Fruit fly (Drosophila melanogaster) whole organism, embryonic: ENCODE results near the gene dpy.
A peak's percentile ranks its signal among the peaks of the same experiment; 100 is the strongest.

Source experiments
- CG10267 ChIP-seq: fragments of 200-800 bp; sonication (Bioruptor generic); optimal IDR thresholded peaks from 2 replicates; lab custom pipeline; 2018; ENCODE audit warnings: missing biosample characterization, mild to moderate bottlenecking, missing genetic modification characterization, moderate library complexity
- CG10462 ChIP-seq: fragments of 200-800 bp; sonication (Bioruptor generic); optimal IDR thresholded peaks from 2 replicates; lab custom pipeline; 2016; ENCODE audit warnings: missing biosample characterization, missing genetic modification characterization
- CG1233 ChIP-seq: fragments of 200-800 bp; sonication (Bioruptor generic); optimal IDR thresholded peaks from 4 replicates; lab custom pipeline; 2018; ENCODE audit warnings: missing biosample characterization, mild to moderate bottlenecking, missing genetic modification characterization
- CG14014 ChIP-seq: fragments of 200-800 bp; sonication (Bioruptor generic); IDR thresholded peaks from 2 replicates; pipeline ENCODE4 v1.3.6; 2022; ENCODE audit warnings: missing biosample characterization, missing genetic modification characterization
- CG14050 ChIP-seq: fragments of 200-800 bp; sonication (Bioruptor generic); IDR thresholded peaks from 3 replicates; pipeline ENCODE4 v1.3.6; 2022; ENCODE audit warnings: missing biosample characterization, missing genetic modification characterization
- CG15011 ChIP-seq: fragments of 200-800 bp; sonication (Bioruptor generic); optimal IDR thresholded peaks from 3 replicates; lab custom pipeline; 2018; ENCODE audit warnings: missing biosample characterization, mild to moderate bottlenecking, missing genetic modification characterization
- CG15514 ChIP-seq: fragments of 200-800 bp; sonication (Bioruptor generic); optimal IDR thresholded peaks from 3 replicates; lab custom pipeline; 2017; ENCODE audit warnings: missing biosample characterization, missing genetic modification characterization, mild to moderate bottlenecking, moderate library complexity, missing genetic modification reagents
- CG1602 ChIP-seq: fragments of 200-800 bp; sonication (Bioruptor generic); optimal IDR thresholded peaks from 3 replicates; lab custom pipeline; 2016; ENCODE audit warnings: missing biosample characterization, missing genetic modification characterization
- CG17359 ChIP-seq: fragments of 200-800 bp; sonication (Bioruptor generic); optimal IDR thresholded peaks from 3 replicates; lab custom pipeline; 2018; ENCODE audit warnings: missing biosample characterization, mild to moderate bottlenecking, missing genetic modification characterization, moderate library complexity
- CG17385 ChIP-seq: fragments of 200-800 bp; sonication (Bioruptor generic); optimal IDR thresholded peaks from 3 replicates; lab custom pipeline; 2018; ENCODE audit warnings: missing biosample characterization, mild to moderate bottlenecking, missing genetic modification characterization
- CG1832 ChIP-seq: fragments of 200-800 bp; sonication (Bioruptor generic); optimal IDR thresholded peaks from 2 replicates; lab custom pipeline; 2017; ENCODE audit warnings: missing biosample characterization, mild to moderate bottlenecking, missing genetic modification characterization, inconsistent platforms
- CG2116 ChIP-seq: fragments of 200-800 bp; sonication (Bioruptor generic); optimal IDR thresholded peaks from 3 replicates; lab custom pipeline; 2018; ENCODE audit warnings: missing biosample characterization, mild to moderate bottlenecking, missing genetic modification characterization
- CG30403 ChIP-seq: fragments of 200-800 bp; sonication (Bioruptor generic); optimal IDR thresholded peaks from 3 replicates; lab custom pipeline; 2016; ENCODE audit warnings: missing biosample characterization, missing genetic modification characterization
- CG32767 ChIP-seq: fragments of 200-800 bp; sonication (Bioruptor generic); IDR thresholded peaks from 2 replicates; pipeline ENCODE4 v1.3.6; 2022; ENCODE audit warnings: missing biosample characterization, missing genetic modification characterization
- CG3281 ChIP-seq: fragments of 200-800 bp; sonication (Bioruptor generic); optimal IDR thresholded peaks from 3 replicates; lab custom pipeline; 2017; ENCODE audit warnings: missing biosample characterization, mild to moderate bottlenecking, missing genetic modification characterization
- CG34422 ChIP-seq: fragments of 200-800 bp; sonication (Bioruptor generic); IDR thresholded peaks from 3 replicates; pipeline ENCODE4 v1.3.6; 2022; ENCODE audit warnings: missing biosample characterization, missing genetic modification characterization
- CG3838 ChIP-seq: fragments of 200-800 bp; sonication (Bioruptor generic); optimal IDR thresholded peaks from 3 replicates; lab custom pipeline; 2016; ENCODE audit warnings: missing biosample characterization, missing genetic modification characterization
- CG6272 ChIP-seq: fragments of 200-800 bp; sonication (Bioruptor generic); IDR thresholded peaks from 2 replicates; pipeline ENCODE4 v1.3.6; 2022; ENCODE audit warnings: missing biosample characterization, missing genetic modification characterization
- CG6791 ChIP-seq: fragments of 200-800 bp; sonication (Bioruptor generic); IDR thresholded peaks from 3 replicates; pipeline ENCODE4 v1.3.6; 2022; ENCODE audit warnings: missing biosample characterization, missing genetic modification characterization; ENCODE audit not compliant: partially characterized antibody
- CG8281 ChIP-seq: fragments of 200-800 bp; sonication (Bioruptor generic); optimal IDR thresholded peaks from 2 replicates; lab custom pipeline; 2018; ENCODE audit warnings: missing biosample characterization, mild to moderate bottlenecking, missing genetic modification characterization, moderate library complexity
- CG8359 ChIP-seq: fragments of 200-800 bp; sonication (Bioruptor generic); optimal IDR thresholded peaks from 2 replicates; lab custom pipeline; 2017; ENCODE audit warnings: missing biosample characterization, mild to moderate bottlenecking, missing genetic modification characterization, borderline replicate concordance
- CG9797 ChIP-seq: fragments of 200-800 bp; sonication (Bioruptor generic); optimal IDR thresholded peaks from 3 replicates; lab custom pipeline; 2018; ENCODE audit warnings: missing biosample characterization, mild to moderate bottlenecking, missing genetic modification characterization
- CkIIα-i1 ChIP-seq: fragments of 200-800 bp; sonication (Bioruptor generic); IDR thresholded peaks from 2 replicates; pipeline ENCODE4 v1.3.6; 2022; ENCODE audit warnings: missing biosample characterization, missing genetic modification characterization
- D19A ChIP-seq: fragments of 200-800 bp; optimal IDR thresholded peaks from 3 replicates; lab custom pipeline; 2019; ENCODE audit warnings: missing biosample characterization, mild to moderate bottlenecking, missing genetic modification characterization, moderate library complexity
- Dip3 ChIP-seq: fragments of 200-800 bp; sonication (Bioruptor generic); optimal IDR thresholded peaks from 3 replicates; lab custom pipeline; 2016; ENCODE audit warnings: missing biosample characterization, missing genetic modification characterization
- Fer1 ChIP-seq: fragments of 200-800 bp; sonication (Bioruptor generic); optimal IDR thresholded peaks from 2 replicates; lab custom pipeline; 2017; ENCODE audit warnings: missing biosample characterization, mild to moderate bottlenecking, missing genetic modification characterization
- Gug ChIP-seq: fragments of 200-800 bp; sonication (Bioruptor generic); IDR thresholded peaks from 4 replicates; pipeline ENCODE4 v1.3.6; 2022; ENCODE audit warnings: missing biosample characterization, missing genetic modification characterization
- Hey ChIP-seq: fragments of 200-800 bp; sonication (Bioruptor generic); optimal IDR thresholded peaks from 3 replicates; lab custom pipeline; 2018; ENCODE audit warnings: missing biosample characterization, mild to moderate bottlenecking, missing genetic modification characterization
- Nf-YB ChIP-seq: fragments of 200-800 bp; sonication (Bioruptor generic); optimal IDR thresholded peaks from 3 replicates; lab custom pipeline; 2019; ENCODE audit warnings: missing biosample characterization, mild to moderate bottlenecking, missing genetic modification characterization, moderate library complexity
- Opbp ChIP-seq: fragments of 200-800 bp; sonication (Bioruptor generic); IDR thresholded peaks from 3 replicates; pipeline ENCODE4 v1.3.6; 2022; ENCODE audit warnings: missing biosample characterization, missing genetic modification characterization; ENCODE audit not compliant: partially characterized antibody
- ac ChIP-seq: fragments of 200-800 bp; sonication (Bioruptor generic); optimal IDR thresholded peaks from 3 replicates; lab custom pipeline; 2017; ENCODE audit warnings: missing biosample characterization, mild to moderate bottlenecking, missing genetic modification characterization
- cg ChIP-seq: fragments of 200-800 bp; sonication (Bioruptor generic); optimal IDR thresholded peaks from 3 replicates; lab custom pipeline; 2019; ENCODE audit warnings: missing biosample characterization, mild to moderate bottlenecking, missing genetic modification characterization, moderate library complexity
- cwo ChIP-seq: fragments of 200-800 bp; sonication (Bioruptor generic); optimal IDR thresholded peaks from 3 replicates; lab custom pipeline; 2017; ENCODE audit warnings: missing biosample characterization, missing genetic modification characterization, mild to moderate bottlenecking, moderate library complexity, missing genetic modification reagents
- danr ChIP-seq: fragments of 200-800 bp; sonication (Bioruptor generic); IDR thresholded peaks from 2 replicates; pipeline ENCODE4 v1.3.6; 2022; ENCODE audit warnings: missing biosample characterization, missing genetic modification characterization
- dpn ChIP-seq, 2 experiments: fragments of 200-800 bp; sonication (Bioruptor generic); optimal IDR thresholded peaks; 3 replicates each; lab custom pipeline; 2016; ENCODE audit warnings: missing biosample characterization in 2 of 2, missing genetic modification characterization in 2 of 2
- ems ChIP-seq: fragments of 200-800 bp; sonication (Bioruptor generic); optimal IDR thresholded peaks from 3 replicates; lab custom pipeline; 2016; ENCODE audit warnings: missing biosample characterization, missing genetic modification characterization
- grau ChIP-seq: fragments of 200-800 bp; optimal IDR thresholded peaks from 3 replicates; lab custom pipeline; 2019; ENCODE audit warnings: missing biosample characterization, mild to moderate bottlenecking, missing genetic modification characterization, moderate library complexity
- kni ChIP-seq: fragments of 200-800 bp; sonication (Bioruptor generic); optimal IDR thresholded peaks from 3 replicates; lab custom pipeline; 2017; ENCODE audit warnings: mild to moderate bottlenecking, missing biosample characterization, missing genetic modification reagents, missing genetic modification characterization
- mirr ChIP-seq: fragments of 200-800 bp; sonication (Bioruptor generic); optimal IDR thresholded peaks from 3 replicates; lab custom pipeline; 2018; ENCODE audit warnings: missing biosample characterization, mild to moderate bottlenecking, missing genetic modification characterization
- org-1 ChIP-seq: fragments of 200-800 bp; sonication (Bioruptor generic); optimal IDR thresholded peaks from 2 replicates; lab custom pipeline; 2017; ENCODE audit warnings: missing biosample characterization, missing genetic modification characterization
- pan ChIP-seq, 4 experiments: fragments of >200 bp in 3 of 4; fragments of 200-800 bp in 1 of 4; sonication (Bioruptor generic) in 1 of 4; optimal IDR thresholded peaks in 3 of 4; IDR thresholded peaks in 1 of 4; 2 replicates each; pipeline versions ENCODE4 v1.3.6 to Lab custom; 2017 to 2022; ENCODE audit warnings: missing biosample characterization in 2 of 4, missing genetic modification characterization in 2 of 4, mixed read lengths in 1 of 4
- phol ChIP-seq: fragments of 200-800 bp; sonication (Bioruptor generic); optimal IDR thresholded peaks from 3 replicates; lab custom pipeline; 2018; ENCODE audit warnings: missing biosample characterization, mild to moderate bottlenecking, missing genetic modification characterization, moderate library complexity
- schlank ChIP-seq: fragments of 200-800 bp; sonication (Bioruptor generic); optimal IDR thresholded peaks from 2 replicates; lab custom pipeline; 2018; ENCODE audit warnings: missing biosample characterization, mild to moderate bottlenecking, missing genetic modification characterization
- sim ChIP-seq: fragments of 200-800 bp; sonication (Bioruptor generic); IDR thresholded peaks from 2 replicates; pipeline ENCODE4 v1.3.6; 2022; ENCODE audit warnings: missing biosample characterization, missing genetic modification characterization
- sima ChIP-seq: fragments of 200-800 bp; sonication (Bioruptor generic); optimal IDR thresholded peaks from 2 replicates; lab custom pipeline; 2016; ENCODE audit warnings: missing biosample characterization, missing genetic modification characterization
- sr ChIP-seq: fragments of 200-800 bp; sonication (Bioruptor generic); IDR thresholded peaks from 3 replicates; pipeline ENCODE4 v1.3.6; 2022; ENCODE audit warnings: missing biosample characterization, missing genetic modification characterization
- tap ChIP-seq: fragments of 200-800 bp; optimal IDR thresholded peaks from 3 replicates; lab custom pipeline; 2019; ENCODE audit warnings: missing biosample characterization, mild to moderate bottlenecking, missing genetic modification characterization, moderate library complexity
- vvl ChIP-seq: fragments of 200-800 bp; sonication (Bioruptor generic); IDR thresholded peaks from 2 replicates; pipeline ENCODE4 v1.3.6; 2022; ENCODE audit warnings: missing biosample characterization, missing genetic modification characterization

Gene dpy

dm6 chr2L:4440881-4441737 is 173.0 kb downstream of the dpy start, which contains the start of gene CG15431 (continued):
- TF ChIP-seq CG10462 (GFP tag; lab: Kevin White, UChicago) (no peak), CG9797 (GFP tag; lab: Kevin White, UChicago) (no peak), CG15011 (no peak), tap (tag; lab: Kevin White, UChicago) (peak; percentile 24), CG17385 (GFP tag; lab: Kevin White, UChicago) (peak; percentile 31), vvl (peak; percentile 76), Opbp (GFP tag; lab: Robert Waterston, UW) (no peak), Fer1 (GFP tag; lab: Kevin White, UChicago) (peak; percentile 67), CG32767 (GFP tag; lab: Robert Waterston, UW) (peak; percentile 58), Hey (tag; lab: Kevin White, UChicago) (no peak), CG10267 (tag; lab: Kevin White, UChicago) (peak; percentile 37), CG1233 (peak; percentile 30), CG1832 (no peak), Dip3 (GFP tag; lab: Kevin White, UChicago) (no peak), dpn (GFP tag; optimal IDR thresholded peaks at IDR 0.05; lab: Kevin White, UChicago) (peak; percentile 47), mirr (no peak), schlank (no peak), Gug (peak; percentile 33; the same call in 1 of the 4 replicates), Nf-YB (GFP tag; lab: Kevin White, UChicago) (no peak), CG8359 (GFP tag; lab: Kevin White, UChicago) (no peak), CG3838 (GFP tag; lab: Kevin White, UChicago) (no peak), CG2116 (GFP tag; lab: Kevin White, UChicago) (peak; percentile 13), D19A (tag; lab: Kevin White, UChicago) (no peak), grau (tag; lab: Kevin White, UChicago) (peak; percentile 61), CkIIα-i1 (GFP tag; lab: Robert Waterston, UW) (peak; percentile 65; the same call in 1 of the 2 replicates), CG15514 (GFP tag; lab: Kevin White, UChicago) (peak; percentile 69), pan (optimal IDR thresholded peaks at IDR 0.05; lab: Kevin White, UChicago) (no peak), pan (GFP tag; optimal IDR thresholded peaks at IDR 0.05 in 1 of 2, IDR thresholded peaks at IDR 0.05 in 1 of 2) (peak in 1 of 2 experiments; percentile 78), sr (peak; percentile 94), CG17359 (tag; lab: Kevin White, UChicago) (peak; percentile 63), CG6791 (GFP tag; lab: Robert Waterston, UW) (no peak), phol (tag; lab: Kevin White, UChicago) (no peak), cg (GFP tag; lab: Kevin White, UChicago) (no peak), sima (no peak), CG34422 (0 out of 3 replicates have a peak, but pooled peaks have one; percentile 47), CG3281 (GFP tag; lab: Kevin White, UChicago) (peak; percentile 69), ems (GFP tag; lab: Kevin White, UChicago) (peak; percentile 20), CG1602 (GFP tag; lab: Kevin White, UChicago) (no peak), CG14014 (GFP tag; lab: Robert Waterston, UW) (peak; percentile 64; the same call in 1 of the 2 replicates), sim (GFP tag; lab: Robert Waterston, UW) (no peak), danr (GFP tag; lab: Robert Waterston, UW) (no peak), CG6272 (GFP tag; lab: Robert Waterston, UW) (peak; percentile 35; the same call in 1 of the 2 replicates), kni (GFP tag; lab: Kevin White, UChicago) (no peak), ac (no peak), CG8281 (tag; lab: Kevin White, UChicago) (no peak), CG14050 (GFP tag; lab: Robert Waterston, UW) (peak; percentile 46; the same call in 2 of the 3 replicates), cwo (GFP tag; lab: Kevin White, UChicago) (peak; percentile 49), CG30403 (GFP tag; lab: Kevin White, UChicago) (peak; percentile 55), org-1 (GFP tag; lab: Kevin White, UChicago) (no peak)
